Worm (Caenorhabditis elegans) whole organism, early embryonic: ENCODE data around the gene rpy-1.

Experiments used
- aly-1 ChIP-seq: sonication (generic microtip); optimal IDR thresholded peaks from 2 replicates; lab custom pipeline; 2016; ENCODE audit warnings: missing genetic modification characterization, missing compliant biosample characterization
- ama-1 ChIP-seq: fragments of 150-350 bp; optimal IDR thresholded peaks from 2 replicates; lab custom pipeline; 2014
- ceh-13 ChIP-seq: fragments of 200-800 bp; sonication (Bioruptor generic); optimal IDR thresholded peaks from 2 replicates; lab custom pipeline; 2018; ENCODE audit warnings: mild to moderate bottlenecking, missing genetic modification characterization, missing compliant biosample characterization
- ceh-36 ChIP-seq: sonication (generic microtip); optimal IDR thresholded peaks from 2 replicates; lab custom pipeline; 2016; ENCODE audit warnings: missing genetic modification characterization, inconsistent platforms, missing compliant biosample characterization
- ets-7 ChIP-seq: sonication (generic microtip); optimal IDR thresholded peaks from 2 replicates; lab custom pipeline; 2016; ENCODE audit warnings: missing genotype, missing genetic modification characterization, missing compliant biosample characterization
- flt-1 ChIP-seq: fragments of 200-800 bp; sonication (Bioruptor generic); IDR thresholded peaks from 2 replicates; pipeline ENCODE4 v1.3.6; 2022; ENCODE audit warnings: missing genetic modification characterization, missing compliant biosample characterization
- hmbx-1 ChIP-seq: sonication (generic microtip); optimal IDR thresholded peaks from 2 replicates; lab custom pipeline; 2016; ENCODE audit warnings: mild to moderate bottlenecking, missing genetic modification characterization, missing compliant biosample characterization
- hnd-1 ChIP-seq: sonication (generic microtip); optimal IDR thresholded peaks from 2 replicates; lab custom pipeline; 2016; ENCODE audit warnings: missing genetic modification characterization, missing compliant biosample characterization
- scrt-1 ChIP-seq: fragments of 200-800 bp; sonication (Bioruptor generic); IDR thresholded peaks from 2 replicates; pipeline ENCODE4 v1.3.6; 2022; ENCODE audit warnings: missing genetic modification characterization, missing compliant biosample characterization
- sea-1 ChIP-seq: fragments of 200-800 bp; sonication (Bioruptor generic); conservative IDR thresholded peaks from 2 replicates; pipeline ENCODE4 v1.3.6; 2022; ENCODE audit warnings: missing genetic modification characterization, missing compliant biosample characterization
- tbx-11 ChIP-seq: fragments of 200-800 bp; sonication (Bioruptor generic); IDR thresholded peaks from 2 replicates; pipeline ENCODE4 v1.3.6; 2022; ENCODE audit warnings: missing genetic modification characterization, missing compliant biosample characterization
- tra-4 ChIP-seq: sonication (generic microtip); optimal IDR thresholded peaks from 2 replicates; lab custom pipeline; 2017; ENCODE audit warnings: missing genetic modification characterization, missing compliant biosample characterization

DNA sequence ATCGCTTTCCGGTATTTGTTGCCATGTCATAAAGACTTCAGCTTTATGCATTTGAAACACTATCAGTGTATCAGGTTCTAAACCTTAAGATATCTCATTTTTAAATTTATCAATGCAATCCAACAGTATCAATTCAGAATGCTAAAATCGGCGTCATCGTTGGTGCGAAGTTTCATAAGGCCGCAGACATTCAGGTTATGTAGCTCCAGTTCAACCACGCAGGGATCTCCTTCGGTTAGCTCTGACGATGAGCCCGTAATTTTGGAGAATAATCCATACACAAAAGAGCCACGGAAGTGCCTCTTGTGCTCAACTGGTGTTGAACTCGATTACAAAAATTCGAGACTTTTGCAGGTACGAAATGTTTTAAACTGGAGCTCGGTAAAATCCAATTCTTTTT lies 30.6 kb upstream of the rpy-1 start, which contains the start of gene mrps-18.C:
- no peak for TF ChIP-seq ama-1 (lab: Kevin White, UChicago)
- no peak for TF ChIP-seq ets-7 (tag; lab: Kevin White, UChicago)
- TF ChIP-seq flt-1 (GFP tag; lab: Robert Waterston, UW): no peak
- TF ChIP-seq tbx-11 (GFP tag; lab: Robert Waterston, UW): no peak
- TF ChIP-seq ceh-36: no peak
- no peak for TF ChIP-seq sea-1 (GFP tag; lab: Robert Waterston, UW)
- no peak for TF ChIP-seq hnd-1 (tag; lab: Kevin White, UChicago)
- no peak for TF ChIP-seq ceh-13 (GFP tag; lab: Kevin White, UChicago)
- no peak for TF ChIP-seq scrt-1 (GFP tag; lab: Robert Waterston, UW)
- no peak for TF ChIP-seq tra-4
- no peak for TF ChIP-seq hmbx-1 (tag; lab: Kevin White, UChicago)
- no peak for TF ChIP-seq aly-1 (tag; lab: Kevin White, UChicago)
